Fruit fly (Drosophila melanogaster) whole organism, pupa: ENCODE measurements around the gene Atg8b.

ENCODE experiments used
- CG8159 ChIP-seq: fragments of 200-800 bp; sonication (Bioruptor generic); optimal IDR thresholded peaks from 3 replicates; lab custom pipeline; 2018; ENCODE audit warnings: missing biosample characterization, mild to moderate bottlenecking, missing genetic modification characterization, moderate library complexity
- EcR ChIP-seq: fragments of 200-800 bp; sonication (Bioruptor generic); optimal IDR thresholded peaks from 3 replicates; lab custom pipeline; 2019; ENCODE audit warnings: missing biosample characterization, missing genetic modification characterization, mild to moderate bottlenecking, moderate library complexity, missing genetic modification reagents

Atg8b gene

DNA sequence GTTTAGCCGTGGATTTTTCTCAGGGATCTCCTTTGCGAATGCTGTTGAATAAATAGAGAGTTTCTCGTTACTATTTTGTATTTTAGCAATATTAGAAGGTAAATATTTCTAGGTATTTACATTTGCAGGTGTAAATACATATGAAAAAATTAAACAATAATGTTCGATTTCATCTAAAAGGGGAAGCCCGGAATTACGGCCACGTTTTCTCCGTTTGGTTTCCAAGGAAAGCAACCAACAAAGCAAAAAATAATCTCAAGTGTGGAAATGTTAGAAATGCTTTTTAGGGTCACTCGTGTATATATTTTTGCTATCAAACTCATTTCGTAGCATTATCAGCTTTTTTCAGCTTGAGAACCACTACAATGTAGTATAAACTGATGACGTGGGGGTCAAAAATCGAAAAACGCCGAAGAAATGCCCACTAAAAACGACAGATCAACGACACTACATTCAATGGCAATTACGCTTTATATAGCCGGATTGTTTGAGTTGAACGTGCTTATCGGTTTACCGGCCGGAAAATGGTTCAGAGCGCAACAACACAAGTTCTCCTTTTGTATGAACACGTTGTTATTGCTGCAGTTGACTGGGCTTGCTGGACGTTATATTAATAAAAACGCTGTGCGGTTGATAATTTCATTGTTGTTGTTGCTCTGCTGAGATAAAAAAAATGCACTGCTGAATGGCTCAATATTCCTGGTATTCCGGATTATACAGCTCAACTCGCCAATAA is 46.6 kb downstream of the Atg8b start:
- TF ChIP-seq CG8159 (tag; lab: Kevin White, UChicago) = no peak
- peak; percentile 88 for TF ChIP-seq EcR (GFP tag; lab: Kevin White, UChicago)
